Fruit fly (Drosophila melanogaster): ENCODE measurements around the gene CG3568.

CG3568 gene

dm6 chrX:4560182-4560845, 17.9 kb downstream of the CG3568 start (continued):
- peak; percentile 21 for TF ChIP-seq CG10631 (GFP tag; optimal IDR thresholded peaks at IDR 0.05)
- no peak for TF ChIP-seq Eip93F (GFP tag; optimal IDR thresholded peaks at IDR 0.05)
- TF ChIP-seq Hr38 (GFP tag; optimal IDR thresholded peaks at IDR 0.05) = no peak
- no peak for TF ChIP-seq CG7368 (GFP tag; optimal IDR thresholded peaks at IDR 0.05)
- no peak for TF ChIP-seq CG32006 (GFP tag; optimal IDR thresholded peaks at IDR 0.05)
- TF ChIP-seq Gug (GFP tag; IDR thresholded peaks at IDR 0.05) = no peak
- peak; percentile 19 for TF ChIP-seq Sox102F (GFP tag; optimal IDR thresholded peaks at IDR 0.05)
- TF ChIP-seq Hr39 (GFP tag; optimal IDR thresholded peaks at IDR 0.05) = peak; percentile 55
- TF ChIP-seq salr (GFP tag; optimal IDR thresholded peaks at IDR 0.05) = peak in 1 of 2 experiments; percentile 33
- TF ChIP-seq acj6 (GFP tag; optimal IDR thresholded peaks at IDR 0.05) = peak; percentile 1
- TF ChIP-seq Sox14 (GFP tag; optimal IDR thresholded peaks at IDR 0.05) = no peak
- peak in 1 of 2 experiments; percentile 20 for TF ChIP-seq ss (GFP tag; optimal IDR thresholded peaks at IDR 0.05)

dm6 chrX:4563980-4564379, 21.6 kb downstream of the CG3568 start:
- peak; percentile 23 to 35 for TF ChIP-seq ss (GFP tag; optimal IDR thresholded peaks at IDR 0.05)
- TF ChIP-seq CG8319 (GFP tag; optimal IDR thresholded peaks at IDR 0.05) = no peak
- no peak for TF ChIP-seq OdsH (GFP tag; optimal IDR thresholded peaks at IDR 0.05)
- TF ChIP-seq Eip75B (GFP tag; optimal IDR thresholded peaks at IDR 0.05) = no peak
- TF ChIP-seq CG9139 (GFP tag; optimal IDR thresholded peaks at IDR 0.05) = peak; percentile 46

- TF ChIP-seq spab (GFP tag; optimal IDR thresholded peaks at IDR 0.05) (no peak), svp (GFP tag) (peak; percentile 12), pdm3 (GFP tag; optimal IDR thresholded peaks at IDR 0.05) (no peak), Gug (GFP tag; IDR thresholded peaks at IDR 0.05) (no peak), CG1621 (tag; optimal IDR thresholded peaks at IDR 0.05) (no peak), CG3919 (GFP tag; optimal IDR thresholded peaks at IDR 0.05) (no peak), CG6792 (GFP tag; optimal IDR thresholded peaks at IDR 0.05) (no peak), CG31627 (GFP tag; optimal IDR thresholded peaks at IDR 0.05) (no peak), Eip78C (GFP tag) (peak; percentile 43)
These were observed 22.5 kb downstream of the CG3568 start for dm6 chrX:4564962-4565361.

DNA sequence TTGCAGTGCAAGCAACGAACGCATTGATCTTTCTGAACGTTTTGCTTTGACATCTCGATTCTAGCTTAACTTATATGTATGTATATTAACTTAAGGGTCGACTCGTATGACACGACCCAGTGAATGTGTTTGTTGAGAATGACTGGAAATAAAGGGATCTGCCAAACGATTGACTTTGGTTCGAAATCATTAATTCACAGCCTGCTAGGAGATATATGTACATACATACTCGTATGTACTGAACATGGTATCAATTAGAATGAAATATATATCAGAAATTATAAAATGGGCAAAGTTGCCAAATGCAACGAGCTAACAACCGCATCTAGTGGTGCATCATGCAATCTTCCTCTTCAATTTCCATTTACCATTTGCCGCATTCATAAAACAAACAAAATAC, 29.4 kb downstream of the CG3568 start, which contains the start of gene CG12684:
TSS of gene CG12684 (minus strand) at position 101 of the 400 bp plus-strand sequence.
- TF ChIP-seq Eip75B (GFP tag; optimal IDR thresholded peaks at IDR 0.05) (no peak), dac (GFP tag; optimal IDR thresholded peaks at IDR 0.05) (no peak), Lpt (GFP tag; optimal IDR thresholded peaks at IDR 0.05) (no peak), acj6 (GFP tag; optimal IDR thresholded peaks at IDR 0.05) (no peak), vri (GFP tag; optimal IDR thresholded peaks at IDR 0.05) (no peak), CG10669 (GFP tag; optimal IDR thresholded peaks at IDR 0.05) (no peak), CG6792 (GFP tag; optimal IDR thresholded peaks at IDR 0.05) (no peak), lz (GFP tag; optimal IDR thresholded peaks at IDR 0.05) (no peak), eg (GFP tag; IDR thresholded peaks at IDR 0.05) (no peak), Eip93F (GFP tag; optimal IDR thresholded peaks at IDR 0.05) (no peak), CG10631 (GFP tag; optimal IDR thresholded peaks at IDR 0.05) (no peak), esn (GFP tag; optimal IDR thresholded peaks at IDR 0.05) (no peak), Eip78C (GFP tag) (no peak), pdm3 (GFP tag; optimal IDR thresholded peaks at IDR 0.05) (no peak), CG6854 (GFP tag; optimal IDR thresholded peaks at IDR 0.05) (no peak)

- TF ChIP-seq CG8319 (GFP tag; optimal IDR thresholded peaks at IDR 0.05) = no peak
- TF ChIP-seq CG6276 (GFP tag; optimal IDR thresholded peaks at IDR 0.05) = no peak
- TF ChIP-seq fd85E (GFP tag; optimal IDR thresholded peaks at IDR 0.05) = no peak
- no peak for TF ChIP-seq Gug (GFP tag; IDR thresholded peaks at IDR 0.05)
- no peak for TF ChIP-seq dsx (GFP tag; optimal IDR thresholded peaks at IDR 0.05; ENCODE audit: poor library complexity, severe bottlenecking)
- no peak for TF ChIP-seq fkh (GFP tag; optimal IDR thresholded peaks at IDR 0.05)
- no peak for TF ChIP-seq CG8119 (GFP tag; IDR thresholded peaks at IDR 0.05)
- no peak for TF ChIP-seq OdsH (GFP tag; optimal IDR thresholded peaks at IDR 0.05)
- TF ChIP-seq Eip78C (GFP tag) = peak; percentile 32
- TF ChIP-seq Hr38 (GFP tag; optimal IDR thresholded peaks at IDR 0.05) = no peak
- no peak for TF ChIP-seq Blimp-1 (GFP tag; optimal IDR thresholded peaks at IDR 0.05)
- TF ChIP-seq CG10669 (GFP tag; optimal IDR thresholded peaks at IDR 0.05) = no peak
- TF ChIP-seq CG32006 (GFP tag; optimal IDR thresholded peaks at IDR 0.05) = no peak
- no peak for TF ChIP-seq CG9139 (GFP tag; optimal IDR thresholded peaks at IDR 0.05)
- TF ChIP-seq CG31627 (GFP tag; optimal IDR thresholded peaks at IDR 0.05) = no peak
- TF ChIP-seq CG6163 (GFP tag; IDR thresholded peaks at IDR 0.05) = 0 out of 3 replicates have a peak, but pooled peaks have one; percentile 42
- no peak for TF ChIP-seq Sox15 (GFP tag; optimal IDR thresholded peaks at IDR 0.05)
- no peak for TF ChIP-seq Lpt (GFP tag; optimal IDR thresholded peaks at IDR 0.05)
- TF ChIP-seq CG16779 (tag; optimal IDR thresholded peaks at IDR 0.05) = no peak
- no peak for TF ChIP-seq Hr39 (GFP tag; optimal IDR thresholded peaks at IDR 0.05)
- no peak for TF ChIP-seq ss (GFP tag; optimal IDR thresholded peaks at IDR 0.05)
- TF ChIP-seq Sox102F (GFP tag; optimal IDR thresholded peaks at IDR 0.05) = no peak
- TF ChIP-seq CG3919 (GFP tag; optimal IDR thresholded peaks at IDR 0.05) = peak; percentile 7
- TF ChIP-seq svp (GFP tag) = peak; percentile 53
These were observed 31.5 kb downstream of the CG3568 start for dm6 chrX:4573971-4574370.

Measured in whole organism, prepupa.